Fruit fly (Drosophila melanogaster) whole organism, prepupa: Measurements from ENCODE around the gene GluRIIC.

ENCODE experiments used
- CG11762 ChIP-seq: fragments of 200-800 bp; sonication (Bioruptor generic); optimal IDR thresholded peaks from 3 replicates; lab custom pipeline; 2016; ENCODE audit warnings: missing biosample characterization, missing genetic modification characterization; ENCODE audit not compliant: insufficient read depth
- CG11902 ChIP-seq: fragments of 200-800 bp; sonication (Bioruptor generic); optimal IDR thresholded peaks from 3 replicates; lab custom pipeline; 2016; ENCODE audit warnings: missing biosample characterization, missing genetic modification characterization
- CG15336 ChIP-seq: fragments of 200-800 bp; sonication (Bioruptor generic); IDR thresholded peaks from 2 replicates; pipeline ENCODE4 v1.3.6; 2022; ENCODE audit warnings: missing biosample characterization, missing genetic modification characterization
- CG1621 ChIP-seq: fragments of 200-800 bp; sonication (Bioruptor generic); optimal IDR thresholded peaks from 3 replicates; lab custom pipeline; 2018; ENCODE audit warnings: missing biosample characterization, mild to moderate bottlenecking, missing genetic modification characterization
- CG16779 ChIP-seq: fragments of 200-800 bp; sonication (Bioruptor generic); optimal IDR thresholded peaks from 3 replicates; lab custom pipeline; 2017; ENCODE audit warnings: missing biosample characterization, mild to moderate bottlenecking, missing genetic modification characterization
- CG31627 ChIP-seq: fragments of 200-800 bp; sonication (Bioruptor generic); optimal IDR thresholded peaks from 3 replicates; lab custom pipeline; 2016; ENCODE audit warnings: missing biosample characterization, missing genetic modification characterization
- CG4318 ChIP-seq: fragments of 200-800 bp; sonication (Bioruptor generic); optimal IDR thresholded peaks from 3 replicates; lab custom pipeline; 2017; ENCODE audit warnings: missing biosample characterization, mild to moderate bottlenecking, missing genetic modification characterization
- CG6163 ChIP-seq: fragments of 200-800 bp; sonication (Bioruptor generic); IDR thresholded peaks from 3 replicates; pipeline ENCODE4 v1.3.6; 2022; ENCODE audit warnings: missing biosample characterization, missing genetic modification characterization
- CG6792 ChIP-seq: fragments of 200-800 bp; sonication (Bioruptor generic); optimal IDR thresholded peaks from 3 replicates; lab custom pipeline; 2016; ENCODE audit warnings: missing biosample characterization, missing genetic modification characterization
- CG6808 ChIP-seq: fragments of 200-800 bp; sonication (Bioruptor generic); optimal IDR thresholded peaks from 3 replicates; lab custom pipeline; 2017; ENCODE audit warnings: missing biosample characterization, missing genetic modification characterization, mild to moderate bottlenecking, moderate library complexity, missing genetic modification reagents
- CG6854 ChIP-seq: fragments of 200-800 bp; sonication (Bioruptor generic); optimal IDR thresholded peaks from 2 replicates; lab custom pipeline; 2017; ENCODE audit warnings: missing biosample characterization, mild to moderate bottlenecking, missing genetic modification characterization
- CG7368 ChIP-seq: fragments of 200-800 bp; sonication (Bioruptor generic); optimal IDR thresholded peaks from 3 replicates; lab custom pipeline; 2016; ENCODE audit warnings: missing biosample characterization, missing genetic modification characterization
- CG8119 ChIP-seq: fragments of 200-800 bp; sonication (Bioruptor generic); IDR thresholded peaks from 3 replicates; pipeline ENCODE4 v1.3.6; 2022; ENCODE audit warnings: missing biosample characterization, missing genetic modification characterization
- CG8319 ChIP-seq: fragments of 200-800 bp; sonication (Bioruptor generic); optimal IDR thresholded peaks from 3 replicates; lab custom pipeline; 2016; ENCODE audit warnings: missing biosample characterization, missing genetic modification characterization
- CG8632 ChIP-seq: fragments of 200-800 bp; sonication (Bioruptor generic); optimal IDR thresholded peaks from 3 replicates; lab custom pipeline; 2016; ENCODE audit warnings: missing biosample characterization, missing genetic modification characterization
- CG9139 ChIP-seq: fragments of 200-800 bp; sonication (Bioruptor generic); optimal IDR thresholded peaks from 3 replicates; lab custom pipeline; 2017; ENCODE audit warnings: missing biosample characterization, mild to moderate bottlenecking, missing genetic modification characterization
- Eip75B ChIP-seq: fragments of 200-800 bp; sonication (Bioruptor generic); optimal IDR thresholded peaks from 3 replicates; lab custom pipeline; 2016; ENCODE audit warnings: missing biosample characterization, missing genetic modification characterization
- Eip78C ChIP-seq: fragments of 200-800 bp; sonication (Bioruptor generic); peaks from one replicate; lab custom pipeline; 2016; ENCODE audit warnings: missing biosample characterization, missing genetic modification characterization
- Eip93F ChIP-seq: fragments of 200-800 bp; sonication (Bioruptor generic); optimal IDR thresholded peaks from 2 replicates; lab custom pipeline; 2016; ENCODE audit warnings: missing biosample characterization, mild to moderate bottlenecking, missing genetic modification characterization
- Ets96B ChIP-seq: fragments of 200-800 bp; optimal IDR thresholded peaks from 2 replicates; lab custom pipeline; 2019; ENCODE audit warnings: missing biosample characterization, mild to moderate bottlenecking, missing genetic modification characterization, moderate library complexity
- Hr39 ChIP-seq: fragments of 200-800 bp; sonication (Bioruptor generic); optimal IDR thresholded peaks from 2 replicates; lab custom pipeline; 2016; ENCODE audit warnings: missing biosample characterization, missing genetic modification characterization
- Lpt ChIP-seq: fragments of 200-800 bp; sonication (Bioruptor generic); optimal IDR thresholded peaks from 3 replicates; lab custom pipeline; 2016; ENCODE audit warnings: missing biosample characterization, missing genetic modification characterization
- Met ChIP-seq: fragments of 200-800 bp; sonication (Bioruptor generic); optimal IDR thresholded peaks from 3 replicates; lab custom pipeline; 2016; ENCODE audit warnings: missing biosample characterization, missing genetic modification characterization
- Sox102F ChIP-seq: fragments of 200-800 bp; sonication (Bioruptor generic); optimal IDR thresholded peaks from 2 replicates; lab custom pipeline; 2016; ENCODE audit warnings: missing biosample characterization, mild to moderate bottlenecking, missing genetic modification characterization
- Sox14 ChIP-seq: fragments of 200-800 bp; sonication (Bioruptor generic); optimal IDR thresholded peaks from 3 replicates; lab custom pipeline; 2016; ENCODE audit warnings: missing biosample characterization, missing genetic modification characterization
- achi ChIP-seq: fragments of 200-800 bp; sonication (Bioruptor generic); optimal IDR thresholded peaks from 3 replicates; lab custom pipeline; 2016; ENCODE audit warnings: missing biosample characterization, missing genetic modification characterization
- cyc ChIP-seq: fragments of 200-800 bp; sonication (Bioruptor generic); optimal IDR thresholded peaks from 3 replicates; lab custom pipeline; 2016; ENCODE audit warnings: missing biosample characterization, missing genetic modification characterization
- dac ChIP-seq: fragments of 200-800 bp; sonication (Bioruptor generic); optimal IDR thresholded peaks from 2 replicates; lab custom pipeline; 2017; ENCODE audit warnings: missing biosample characterization, mild to moderate bottlenecking, missing genetic modification characterization
- eg ChIP-seq: fragments of 200-800 bp; sonication (Bioruptor generic); IDR thresholded peaks from 3 replicates; pipeline ENCODE4 v1.3.6; 2022; ENCODE audit warnings: missing biosample characterization, missing genetic modification characterization
- esn ChIP-seq: fragments of 200-800 bp; sonication (Bioruptor generic); optimal IDR thresholded peaks from 2 replicates; lab custom pipeline; 2016; ENCODE audit warnings: missing biosample characterization, mild to moderate bottlenecking, missing genetic modification characterization, moderate library complexity
- fkh ChIP-seq: fragments of 200-800 bp; sonication (Bioruptor generic); optimal IDR thresholded peaks from 3 replicates; lab custom pipeline; 2017; ENCODE audit warnings: missing biosample characterization, mild to moderate bottlenecking, missing genetic modification characterization, moderate library complexity
- lz ChIP-seq: fragments of 200-800 bp; sonication (Bioruptor generic); optimal IDR thresholded peaks from 3 replicates; lab custom pipeline; 2016; ENCODE audit warnings: missing biosample characterization, missing genetic modification characterization
- net ChIP-seq: fragments of 200-800 bp; sonication (Bioruptor generic); optimal IDR thresholded peaks from 3 replicates; lab custom pipeline; 2016; ENCODE audit warnings: missing biosample characterization, missing genetic modification characterization
- svp ChIP-seq: fragments of 200-800 bp; sonication (Bioruptor generic); peaks from one replicate; lab custom pipeline; 2016; ENCODE audit warnings: missing biosample characterization, missing genetic modification characterization
- topi ChIP-seq: fragments of 200-800 bp; sonication (Bioruptor generic); optimal IDR thresholded peaks from 3 replicates; lab custom pipeline; 2016; ENCODE audit warnings: missing biosample characterization, missing genetic modification characterization
- vri ChIP-seq: fragments of 200-800 bp; sonication (Bioruptor generic); optimal IDR thresholded peaks from 3 replicates; lab custom pipeline; 2016; ENCODE audit warnings: missing biosample characterization, mild to moderate bottlenecking, missing genetic modification characterization

GluRIIC gene

dm6 chr2L:897124-897523, 16.8 kb upstream of the GluRIIC start:
- TF ChIP-seq svp: peak; percentile 24
- no peak for TF ChIP-seq eg
- no peak for TF ChIP-seq CG11902
- no peak for TF ChIP-seq achi (GFP tag; lab: Kevin White, UChicago)
- TF ChIP-seq CG8119 (GFP tag; lab: Robert Waterston, UW): no peak

- peak; percentile 16 for TF ChIP-seq vri (GFP tag; lab: Kevin White, UChicago)
- TF ChIP-seq CG4318 (GFP tag; lab: Kevin White, UChicago): no peak
- peak; percentile 97 for TF ChIP-seq svp
- TF ChIP-seq, all 60 proteins: peak for 2
These were observed 15.6 kb upstream of the GluRIIC start, which contains the start of gene Lsp1beta for dm6 chr2L:898316-898715. Lsp1beta (plus strand) TSS chr2L:898500.

DNA sequence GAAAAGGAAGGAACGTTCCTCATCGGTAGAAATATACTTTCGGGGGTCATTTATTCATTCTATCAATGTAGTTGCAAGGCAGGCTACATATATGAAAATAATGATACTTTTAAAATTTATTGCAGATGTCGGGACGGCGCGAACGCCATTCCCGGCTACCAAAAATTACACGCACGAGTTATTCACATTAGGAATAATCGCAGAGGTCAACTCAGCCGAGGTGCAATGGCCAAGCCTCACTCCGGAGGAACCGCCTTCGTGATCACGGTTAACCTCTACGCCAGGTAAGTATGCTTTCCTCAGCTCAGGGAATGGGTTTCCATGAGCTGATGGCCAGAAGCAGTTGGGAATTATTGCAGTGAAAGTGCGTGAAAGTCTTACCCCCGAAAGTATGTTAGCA, 12.5 kb upstream of the GluRIIC start:
- TF ChIP-seq esn (peak; percentile 36), svp (peak; percentile 94), lz (GFP tag; lab: Kevin White, UChicago) (peak; percentile 15), cyc (peak; percentile 3), CG31627 (GFP tag; lab: Kevin White, UChicago) (peak; percentile 20), Eip78C (GFP tag; lab: Kevin White, UChicago) (peak; percentile 22), topi (GFP tag; lab: Kevin White, UChicago) (peak; percentile 9), Met (GFP tag; lab: Kevin White, UChicago) (peak; percentile 6), CG6163 (peak; percentile 8; the same call in 1 of the 3 replicates)

dm6 chr2L:903748-904147, 10.1 kb upstream of the GluRIIC start:
- TF ChIP-seq CG15336 (GFP tag; lab: Robert Waterston, UW) (no peak), CG6854 (GFP tag; lab: Kevin White, UChicago) (no peak), dac (no peak), Sox102F (GFP tag; lab: Kevin White, UChicago) (no peak), net (GFP tag; lab: Kevin White, UChicago) (no peak), CG6163 (no peak), CG7368 (GFP tag; lab: Kevin White, UChicago) (no peak), CG8119 (GFP tag; lab: Robert Waterston, UW) (no peak), esn (no peak), CG16779 (tag; lab: Kevin White, UChicago) (no peak)

DNA sequence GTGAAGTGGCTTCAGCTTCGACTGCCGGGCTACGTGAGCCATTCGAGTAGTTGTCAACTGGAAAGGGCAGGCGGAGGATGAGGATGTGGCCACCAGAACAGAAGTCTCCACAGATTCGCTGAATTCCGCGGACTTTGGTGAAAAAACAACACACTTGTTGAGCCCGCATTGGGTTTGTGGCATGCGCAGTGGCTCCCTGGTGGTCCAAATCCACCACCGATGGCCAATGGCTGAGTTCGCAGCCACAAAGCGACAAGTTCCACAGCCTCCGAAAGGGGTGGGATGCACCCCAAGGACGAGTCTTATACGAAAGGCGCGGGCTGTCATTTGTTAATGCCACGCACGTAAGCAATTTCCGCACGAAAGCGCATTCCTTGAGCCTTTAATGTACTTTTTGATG, 4.9 kb downstream of the GluRIIC start:
- TF ChIP-seq eg (no peak), Hr39 (GFP tag; lab: Kevin White, UChicago) (no peak), CG31627 (GFP tag; lab: Kevin White, UChicago) (no peak), net (GFP tag; lab: Kevin White, UChicago) (no peak), Eip75B (no peak), CG8632 (no peak), CG11902 (no peak), CG11762 (GFP tag; lab: Kevin White, UChicago) (no peak), lz (GFP tag; lab: Kevin White, UChicago) (no peak), CG15336 (GFP tag; lab: Robert Waterston, UW) (no peak), Lpt (GFP tag; lab: Kevin White, UChicago) (no peak), fkh (GFP tag; lab: Kevin White, UChicago) (no peak), Eip78C (GFP tag; lab: Kevin White, UChicago) (no peak), CG6808 (GFP tag; lab: Kevin White, UChicago) (no peak), CG9139 (no peak)

DNA sequence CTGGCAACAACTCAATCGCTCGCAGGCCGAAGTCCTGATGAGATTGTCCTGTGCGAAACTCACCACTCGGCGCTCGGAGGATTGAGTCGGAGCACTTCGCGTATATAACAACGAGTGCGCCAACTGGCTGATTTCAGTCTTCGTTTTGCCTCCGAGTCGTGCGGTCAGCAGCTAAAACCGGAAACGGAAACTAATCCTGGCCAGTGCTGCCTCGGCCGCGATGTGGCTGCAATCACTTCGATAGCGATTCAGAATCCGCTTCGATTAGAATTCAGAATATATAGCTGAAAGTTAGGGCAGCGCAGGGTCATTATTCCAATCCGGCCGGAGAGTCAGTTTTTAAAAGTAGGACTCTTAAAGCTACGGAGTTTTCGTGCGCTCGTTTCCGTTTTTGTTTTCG, 8.8 kb downstream of the GluRIIC start, which contains the start of gene Tmtc2:
TSS of gene Tmtc2 (plus strand) at position 134 of the 400 bp plus-strand sequence.
- TF ChIP-seq CG6792 (GFP tag; lab: Kevin White, UChicago) (no peak), Eip93F (no peak), CG6808 (GFP tag; lab: Kevin White, UChicago) (no peak), CG9139 (no peak), CG8319 (GFP tag; lab: Kevin White, UChicago) (no peak), cyc (no peak), Ets96B (tag; lab: Kevin White, UChicago) (no peak), Sox14 (GFP tag; lab: Kevin White, UChicago) (no peak), CG6854 (GFP tag; lab: Kevin White, UChicago) (no peak), CG1621 (tag; lab: Kevin White, UChicago) (no peak)
